Fruit fly (Drosophila melanogaster) whole organism, wandering third instar larva: Measurements from ENCODE around the gene CG31809.

Source experiments
- Abd-B ChIP-seq: fragments of >200 bp; optimal IDR thresholded peaks from 2 replicates; lab custom pipeline; 2017; ENCODE audit warnings: missing biosample characterization, missing genetic modification characterization
- CG32264 ChIP-seq: fragments of 200-800 bp; sonication (Bioruptor generic); optimal IDR thresholded peaks from 2 replicates; lab custom pipeline; 2016; ENCODE audit warnings: missing biosample characterization, missing genetic modification characterization
- CG9705 ChIP-seq: fragments of 200-800 bp; sonication (Bioruptor generic); optimal IDR thresholded peaks from 2 replicates; lab custom pipeline; 2018; ENCODE audit warnings: missing biosample characterization, mild to moderate bottlenecking, missing genetic modification characterization
- Dfd ChIP-seq: fragments of >200 bp; optimal IDR thresholded peaks from 2 replicates; lab custom pipeline; 2017; ENCODE audit warnings: missing biosample characterization, missing genetic modification characterization
- Dif ChIP-seq: fragments of 200-275, 200-300 bp; sonication (Bioruptor generic); optimal IDR thresholded peaks from 2 replicates; lab custom pipeline; 2018; ENCODE audit warnings: missing biosample characterization, missing genetic modification characterization; ENCODE audit not compliant: partially characterized antibody
- GATAd ChIP-seq: sonication (Bioruptor generic); optimal IDR thresholded peaks from 2 replicates; lab custom pipeline; 2016; ENCODE audit warnings: missing biosample characterization, missing genetic modification characterization
- HLH106 ChIP-seq: fragments of 200-800 bp; optimal IDR thresholded peaks from 3 replicates; lab custom pipeline; 2019; ENCODE audit warnings: missing biosample characterization, mild to moderate bottlenecking, missing genetic modification characterization, moderate library complexity
- Hnf4 ChIP-seq: fragments of 200-800 bp; sonication (Bioruptor generic); optimal IDR thresholded peaks from 2 replicates; lab custom pipeline; 2016; ENCODE audit warnings: missing biosample characterization, mild to moderate bottlenecking, missing genetic modification characterization
- Hr78 ChIP-seq: fragments of >200 bp; optimal IDR thresholded peaks from 2 replicates; lab custom pipeline; 2017; ENCODE audit warnings: missing biosample characterization, missing genetic modification characterization
- Hr83 ChIP-seq: fragments of 200-300 bp; sonication (Bioruptor generic); optimal IDR thresholded peaks from 2 replicates; lab custom pipeline; 2016; ENCODE audit warnings: missing biosample characterization, mild to moderate bottlenecking, missing genetic modification characterization, moderate library complexity; ENCODE audit not compliant: poor library complexity, severe bottlenecking
- Jra ChIP-seq: sonication (Bioruptor generic); optimal IDR thresholded peaks from 2 replicates; lab custom pipeline; 2016; ENCODE audit warnings: missing biosample characterization, missing genetic modification characterization
- Mio ChIP-seq: sonication (Bioruptor generic); optimal IDR thresholded peaks from 2 replicates; lab custom pipeline; 2016; ENCODE audit warnings: missing biosample characterization, missing genetic modification characterization
- Myc ChIP-seq: fragments of >200 bp; optimal IDR thresholded peaks from 2 replicates; lab custom pipeline; 2017
- N ChIP-seq: fragments of >200 bp; optimal IDR thresholded peaks from 2 replicates; lab custom pipeline; 2018; ENCODE audit warnings: missing biosample characterization, missing external identifiers, missing genetic modification characterization
- OdsH ChIP-seq: fragments of 200-800 bp; sonication (Bioruptor generic); optimal IDR thresholded peaks from 2 replicates; lab custom pipeline; 2016; ENCODE audit warnings: missing biosample characterization, mild to moderate bottlenecking, missing genetic modification characterization
- Rel ChIP-seq, 2 experiments: fragments of 200-800 bp; sonication (Bioruptor generic) in 1 of 2; optimal IDR thresholded peaks; 2 replicates in 1 of 2; 3 replicates in 1 of 2; lab custom pipeline; 2016 to 2019; ENCODE audit warnings: mild to moderate bottlenecking in 2 of 2, missing biosample characterization in 2 of 2, missing genetic modification characterization in 2 of 2, moderate library complexity in 1 of 2
- Sp1 ChIP-seq: fragments of 200-800 bp; sonication (Bioruptor generic); optimal IDR thresholded peaks from 3 replicates; lab custom pipeline; 2019; ENCODE audit warnings: missing biosample characterization, mild to moderate bottlenecking, missing genetic modification characterization, moderate library complexity
- Vsx2 ChIP-seq: fragments of 200-300, 225-300 bp; sonication (Bioruptor generic); optimal IDR thresholded peaks from 2 replicates; lab custom pipeline; 2018; ENCODE audit warnings: missing biosample characterization, missing genetic modification characterization; ENCODE audit not compliant: partially characterized antibody
- br ChIP-seq: fragments of 200-800 bp; sonication (Bioruptor generic); optimal IDR thresholded peaks from 2 replicates; lab custom pipeline; 2016; ENCODE audit warnings: missing biosample characterization, missing genetic modification characterization
- brk ChIP-seq: fragments of 200-800 bp; sonication (Bioruptor generic); optimal IDR thresholded peaks from 2 replicates; lab custom pipeline; 2016; ENCODE audit warnings: missing biosample characterization, mild to moderate bottlenecking, missing genetic modification characterization
- dl ChIP-seq, 2 experiments: fragments of 175-275, 200-275 bp in 1 of 2; fragments of 200-275 bp in 1 of 2; sonication (Bioruptor generic); optimal IDR thresholded peaks; lab custom pipeline; 2018; ENCODE audit warnings: mild to moderate bottlenecking in 2 of 2, missing biosample characterization in 2 of 2, missing genetic modification characterization in 2 of 2, moderate library complexity in 2 of 2; ENCODE audit not compliant: partially characterized antibody in 2 of 2, insufficient read depth in 1 of 2
- dsf ChIP-seq: sonication (Bioruptor generic); optimal IDR thresholded peaks from 2 replicates; lab custom pipeline; 2016; ENCODE audit warnings: missing biosample characterization, missing genetic modification characterization, borderline replicate concordance
- ey ChIP-seq: fragments of 200-800 bp; sonication (Bioruptor generic); optimal IDR thresholded peaks from 2 replicates; lab custom pipeline; 2016; ENCODE audit warnings: missing biosample characterization, missing genetic modification characterization
- foxo ChIP-seq, 2 experiments: fragments of 200-800 bp; sonication (Bioruptor generic); optimal IDR thresholded peaks; 2 replicates in 1 of 2; 3 replicates in 1 of 2; lab custom pipeline; 2016 to 2017; ENCODE audit warnings: missing biosample characterization in 2 of 2, missing genetic modification characterization in 2 of 2
- fru ChIP-seq: fragments of 200-800 bp; sonication (Bioruptor generic); optimal IDR thresholded peaks from 3 replicates; lab custom pipeline; 2016; ENCODE audit warnings: missing biosample characterization, mild to moderate bottlenecking, missing genetic modification characterization
- h ChIP-seq: fragments of 200-800 bp; sonication (Bioruptor generic); optimal IDR thresholded peaks from 3 replicates; lab custom pipeline; 2016; ENCODE audit warnings: missing biosample characterization, mild to moderate bottlenecking, missing genetic modification characterization
- jim ChIP-seq: fragments of 175-275, 200-325 bp; sonication (Bioruptor generic); optimal IDR thresholded peaks from 2 replicates; lab custom pipeline; 2016; ENCODE audit warnings: missing biosample characterization, mild to moderate bottlenecking, missing genetic modification characterization
- lola ChIP-seq: fragments of >200 bp; optimal IDR thresholded peaks from 2 replicates; lab custom pipeline; 2017; ENCODE audit warnings: missing biosample characterization, missing genetic modification characterization
- psq ChIP-seq: fragments of 200-800 bp; sonication (Bioruptor generic); optimal IDR thresholded peaks from 3 replicates; lab custom pipeline; 2017; ENCODE audit warnings: missing biosample characterization, mild to moderate bottlenecking, missing genetic modification characterization, moderate library complexity
- rgr ChIP-seq: fragments of 200-800 bp; sonication (Bioruptor generic); optimal IDR thresholded peaks from 3 replicates; lab custom pipeline; 2016; ENCODE audit warnings: missing biosample characterization, mild to moderate bottlenecking, missing genetic modification characterization
- sage ChIP-seq: fragments of 200-800 bp; sonication (Bioruptor generic); optimal IDR thresholded peaks from 2 replicates; lab custom pipeline; 2016; ENCODE audit warnings: missing biosample characterization, mild to moderate bottlenecking, missing genetic modification characterization
- tai ChIP-seq: sonication (Bioruptor generic); optimal IDR thresholded peaks from 2 replicates; lab custom pipeline; 2016; ENCODE audit warnings: missing biosample characterization, missing genetic modification characterization
- usp ChIP-seq: fragments of >200 bp; optimal IDR thresholded peaks from 2 replicates; lab custom pipeline; 2017; ENCODE audit warnings: missing biosample characterization, missing genetic modification characterization
- woc ChIP-seq: sonication (Bioruptor generic); optimal IDR thresholded peaks from 2 replicates; lab custom pipeline; 2016; ENCODE audit warnings: missing biosample characterization, mild to moderate bottlenecking, missing genetic modification characterization

CG31809 gene

DNA sequence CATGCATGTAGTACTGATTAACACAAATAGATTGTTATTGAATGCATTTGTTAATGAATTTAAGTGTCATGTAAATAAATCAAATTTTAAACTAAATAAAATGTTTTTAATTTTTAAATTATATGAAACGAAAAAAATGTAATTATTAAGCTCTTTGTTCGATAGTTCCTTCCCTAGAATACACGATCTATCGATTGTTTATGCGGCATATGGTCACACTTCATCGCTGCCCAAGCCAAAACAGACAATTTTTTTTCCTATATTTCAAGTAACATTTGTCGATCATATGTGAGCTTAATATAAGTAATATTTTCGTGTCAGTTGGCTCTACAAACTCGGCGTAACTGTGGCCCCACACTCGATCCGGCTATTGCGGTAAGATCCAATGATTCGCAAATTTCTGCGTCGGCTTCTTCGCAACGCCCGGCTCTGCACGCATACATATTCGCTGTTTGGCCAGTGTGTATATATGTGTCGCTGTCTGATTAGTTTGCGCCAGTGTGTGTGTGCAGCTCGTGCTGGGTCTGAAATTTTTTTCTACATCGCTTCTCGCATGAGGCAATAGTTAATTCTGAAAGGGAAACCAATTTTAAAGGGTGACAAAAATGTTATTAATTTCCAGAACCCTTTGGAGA lies 31.5 kb downstream of the CG31809 start, which contains the start of gene AspRS-m:
AspRS-m (plus strand) TSS at position 207 of the 635 bp plus-strand sequence.
- TF ChIP-seq h (GFP tag; lab: Kevin White, UChicago) = peak; percentile 16
- no peak for TF ChIP-seq Hr78
- peak; percentile 52 for TF ChIP-seq N
- TF ChIP-seq fru (GFP tag; lab: Kevin White, UChicago) = no peak
- no peak for TF ChIP-seq Sp1

DNA sequence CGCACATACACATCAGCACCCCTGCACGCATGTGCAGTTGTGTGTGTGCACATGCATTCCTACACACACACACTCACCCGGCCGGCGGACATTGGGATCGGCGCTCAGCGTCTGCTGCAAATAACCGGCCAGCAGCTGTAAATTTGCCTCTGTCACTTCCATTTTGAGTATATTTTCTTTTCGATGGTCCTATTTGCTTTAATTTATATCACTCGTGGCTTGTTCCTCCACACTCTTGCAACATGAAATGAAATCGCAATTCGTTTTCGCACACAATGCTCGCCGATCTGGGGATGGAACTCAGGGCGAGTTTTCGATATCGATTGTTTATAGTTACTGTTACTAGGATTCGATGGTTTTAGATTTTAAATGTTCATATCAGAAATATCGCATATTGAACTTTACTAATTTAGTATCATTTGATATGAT lies 33.6 kb downstream of the CG31809 start, which contains the start of gene Cse1:
Cse1 (minus strand) TSS at position 303 of the 429 bp plus-strand sequence.
- TF ChIP-seq Dfd (GFP tag; lab: Kevin White, UChicago) = no peak
- TF ChIP-seq woc = peak; percentile 24
- no peak for TF ChIP-seq OdsH (GFP tag; lab: Kevin White, UChicago)
- peak; percentile 72 for TF ChIP-seq N

DNA sequence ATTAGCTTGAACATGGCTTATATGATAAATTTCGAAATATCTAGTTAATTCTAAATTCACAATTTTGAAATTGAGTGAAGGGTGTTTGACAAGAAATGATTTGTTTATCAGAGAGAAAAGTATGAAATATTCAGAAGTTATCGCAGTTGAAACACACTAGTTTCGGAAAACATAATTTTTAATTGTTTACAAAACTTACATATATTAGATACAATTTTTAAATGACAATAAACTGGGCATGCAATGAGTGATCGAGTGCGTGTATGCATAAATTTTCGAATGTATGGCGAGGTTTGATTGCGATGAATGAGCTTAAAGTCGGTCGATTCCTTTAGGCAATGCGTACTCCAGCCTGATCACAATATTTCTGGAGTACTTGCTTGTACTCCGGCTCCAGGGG lies 37.5 kb downstream of the CG31809 start, which contains the start of gene CG13280:
CG13280 (minus strand) TSS at position 101 of the 400 bp plus-strand sequence.
- no peak for TF ChIP-seq Sp1
- no peak for TF ChIP-seq Hr83 (GFP tag; lab: Kevin White, UChicago)
- no peak for TF ChIP-seq OdsH (GFP tag; lab: Kevin White, UChicago)
- no peak for TF ChIP-seq usp (GFP tag; lab: Kevin White, UChicago)
- no peak for TF ChIP-seq rgr
- no peak for TF ChIP-seq Myc (lab: Kevin White, UChicago)
- TF ChIP-seq dl (GFP tag; optimal IDR thresholded peaks at IDR 0.05; lab: Kevin White, UChicago; ENCODE audit: insufficient read depth in 1 of 2, partially characterized antibody in 2 of 2) = no peak
- no peak for TF ChIP-seq woc
- TF ChIP-seq CG9705 = no peak
- TF ChIP-seq Hnf4 = no peak
- TF ChIP-seq HLH106 = no peak
- no peak for TF ChIP-seq h (GFP tag; lab: Kevin White, UChicago)
- no peak for TF ChIP-seq Abd-B
- no peak for TF ChIP-seq lola (GFP tag; lab: Kevin White, UChicago)
- TF ChIP-seq sage (GFP tag; lab: Kevin White, UChicago) = no peak
- no peak for TF ChIP-seq jim (GFP tag; lab: Kevin White, UChicago)
- TF ChIP-seq fru (GFP tag; lab: Kevin White, UChicago) = no peak
- no peak for TF ChIP-seq Vsx2 (GFP tag; lab: Kevin White, UChicago)

DNA sequence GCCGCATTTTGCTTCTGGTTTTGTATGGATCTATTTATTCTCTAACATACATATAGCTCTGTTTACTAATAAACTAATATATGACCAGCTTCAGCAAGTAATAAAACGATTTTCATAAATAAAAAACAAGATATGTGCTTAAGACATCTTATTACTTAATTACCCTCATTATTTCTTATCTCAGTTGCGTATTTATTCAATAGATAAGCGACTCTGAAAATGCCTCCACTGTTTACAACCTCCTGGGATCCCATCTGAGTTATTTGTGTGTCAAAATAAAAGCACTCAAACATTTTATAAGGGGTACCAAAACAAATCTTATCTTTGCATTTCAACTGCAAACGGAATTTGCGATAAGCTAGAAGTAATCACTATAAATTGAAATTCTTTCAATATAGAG lies 38.8 kb downstream of the CG31809 start:
- TF ChIP-seq dsf (GFP tag; lab: Kevin White, UChicago) = no peak
- TF ChIP-seq fru (GFP tag; lab: Kevin White, UChicago) = no peak
- no peak for TF ChIP-seq Rel (GFP tag; optimal IDR thresholded peaks at IDR 0.05; lab: Kevin White, UChicago)
- TF ChIP-seq Rel (tag; optimal IDR thresholded peaks at IDR 0.05; lab: Kevin White, UChicago) = peak; percentile 37
- TF ChIP-seq brk (GFP tag; lab: Kevin White, UChicago) = no peak
- peak; percentile 79 for TF ChIP-seq Sp1
- TF ChIP-seq CG9705 = peak; percentile 8
- peak; percentile 15 for TF ChIP-seq rgr
- no peak for TF ChIP-seq tai (GFP tag; lab: Kevin White, UChicago)
- TF ChIP-seq HLH106 = peak; percentile 19
- TF ChIP-seq, all 38 proteins: peak for 5

DNA sequence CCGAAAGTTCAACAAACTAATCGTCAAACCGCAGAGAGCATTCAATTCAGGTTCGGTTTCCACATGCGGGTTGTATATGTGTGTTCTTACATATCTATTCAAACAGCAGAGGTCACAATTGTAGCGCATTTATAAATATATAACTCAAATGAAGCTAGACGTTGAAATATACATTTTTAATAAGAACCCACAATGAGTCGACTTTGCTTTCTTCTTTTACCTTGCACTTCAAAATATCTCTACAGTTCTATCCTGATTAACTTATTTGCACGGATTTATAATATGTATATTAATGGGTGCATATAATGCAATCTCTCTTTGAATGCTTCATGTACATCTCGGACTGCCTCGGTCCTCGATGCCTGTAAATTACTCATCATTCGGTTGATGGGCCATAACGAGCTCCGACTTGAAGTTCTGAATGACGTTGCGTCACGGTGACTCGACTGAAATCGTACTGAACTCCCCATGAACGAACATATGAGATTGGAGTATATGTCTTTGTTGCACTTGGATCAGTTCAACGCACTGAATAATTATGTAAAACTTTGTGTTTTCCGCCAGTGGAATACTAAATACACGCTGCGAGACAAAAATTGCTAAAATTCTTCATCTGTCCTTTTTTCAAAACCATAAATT lies 40.1 kb downstream of the CG31809 start:
- TF ChIP-seq Rel (GFP tag; optimal IDR thresholded peaks at IDR 0.05; lab: Kevin White, UChicago) (no peak), Rel (tag; optimal IDR thresholded peaks at IDR 0.05; lab: Kevin White, UChicago) (no peak), Sp1 (peak; percentile 57), CG9705 (no peak), GATAd (GFP tag; lab: Kevin White, UChicago) (no peak), lola (GFP tag; lab: Kevin White, UChicago) (no peak), psq (GFP tag; lab: Kevin White, UChicago) (peak; percentile 41), dl (GFP tag; optimal IDR thresholded peaks at IDR 0.05; lab: Kevin White, UChicago; ENCODE audit: insufficient read depth in 1 of 2, partially characterized antibody in 2 of 2) (peak in 1 of 2 experiments; percentile 1), HLH106 (peak; percentile 64), dsf (GFP tag; lab: Kevin White, UChicago) (no peak), rgr (peak; percentile 68), Hnf4 (peak; percentile 50), CG32264 (GFP tag; lab: Kevin White, UChicago) (peak; percentile 2), br (GFP tag; lab: Kevin White, UChicago) (peak; percentile 68), fru (GFP tag; lab: Kevin White, UChicago) (peak; percentile 64), Hr78 (no peak), jim (GFP tag; lab: Kevin White, UChicago) (no peak), Abd-B (no peak), Dfd (GFP tag; lab: Kevin White, UChicago) (no peak), usp (GFP tag; lab: Kevin White, UChicago) (no peak), Myc (lab: Kevin White, UChicago) (no peak), tai (GFP tag; lab: Kevin White, UChicago) (peak; percentile 64), Hr83 (GFP tag; lab: Kevin White, UChicago) (no peak), Dif (GFP tag; lab: Kevin White, UChicago) (no peak), Vsx2 (GFP tag; lab: Kevin White, UChicago) (no peak), h (GFP tag; lab: Kevin White, UChicago) (peak; percentile 65), OdsH (GFP tag; lab: Kevin White, UChicago) (peak; percentile 45), Mio (GFP tag; lab: Kevin White, UChicago) (no peak), Jra (peak; percentile 20), woc (no peak), ey (GFP tag; lab: Kevin White, UChicago) (peak; percentile 49), sage (GFP tag; lab: Kevin White, UChicago) (no peak), foxo (GFP tag; optimal IDR thresholded peaks at IDR 0.05; lab: Kevin White, UChicago) (peak in 1 of 2 experiments; percentile 53)
